Fruit fly (Drosophila melanogaster): ENCODE results near the gene PsGEF.

PsGEF gene

dm6 chrX:2359845-2360244, 27.6 kb downstream of the PsGEF start (continued):
- TF ChIP-seq CG15336 (GFP tag; IDR thresholded peaks at IDR 0.05) (peak; percentile 96), CG6808 (GFP tag; optimal IDR thresholded peaks at IDR 0.05) (peak; percentile 93), svp (GFP tag) (peak; percentile 92), Ets21C (GFP tag; optimal IDR thresholded peaks at IDR 0.05) (peak; percentile 76), Sox15 (GFP tag; optimal IDR thresholded peaks at IDR 0.05) (peak; percentile 87), Ets96B (tag; optimal IDR thresholded peaks at IDR 0.05) (peak; percentile 91), esn (GFP tag; optimal IDR thresholded peaks at IDR 0.05) (peak; percentile 89), Eip93F (GFP tag; optimal IDR thresholded peaks at IDR 0.05) (peak; percentile 21), topi (GFP tag; optimal IDR thresholded peaks at IDR 0.05) (peak; percentile 94), CG4318 (GFP tag; optimal IDR thresholded peaks at IDR 0.05) (peak; percentile 91), spab (GFP tag; optimal IDR thresholded peaks at IDR 0.05) (peak; percentile 90), CG3032 (tag; optimal IDR thresholded peaks at IDR 0.05) (peak; percentile 92), fd85E (GFP tag; optimal IDR thresholded peaks at IDR 0.05) (peak; percentile 84), CG10631 (GFP tag; optimal IDR thresholded peaks at IDR 0.05) (peak; percentile 93)

dm6 chrX:2358195-2358594, 29.3 kb downstream of the PsGEF start:
- TF ChIP-seq CG6163 (GFP tag; IDR thresholded peaks at IDR 0.05) (no peak), fd59A (GFP tag; optimal IDR thresholded peaks at IDR 0.05) (peak; percentile 61), CG15336 (GFP tag; IDR thresholded peaks at IDR 0.05) (peak; percentile 77), CG9139 (GFP tag; optimal IDR thresholded peaks at IDR 0.05) (no peak), CG34406 (GFP tag; optimal IDR thresholded peaks at IDR 0.05) (peak; percentile 58), Sox14 (GFP tag; optimal IDR thresholded peaks at IDR 0.05) (peak; percentile 66), Eip93F (GFP tag; optimal IDR thresholded peaks at IDR 0.05) (no peak), acj6 (GFP tag; optimal IDR thresholded peaks at IDR 0.05) (peak; percentile 72), CG16779 (tag; optimal IDR thresholded peaks at IDR 0.05) (peak; percentile 23), Hr38 (GFP tag; optimal IDR thresholded peaks at IDR 0.05) (no peak), dsx (GFP tag; optimal IDR thresholded peaks at IDR 0.05; ENCODE audit: poor library complexity, severe bottlenecking) (peak; percentile 65), Lpt (GFP tag; optimal IDR thresholded peaks at IDR 0.05) (peak; percentile 45), vri (GFP tag; optimal IDR thresholded peaks at IDR 0.05) (no peak), CG11762 (GFP tag; optimal IDR thresholded peaks at IDR 0.05; ENCODE audit: insufficient read depth) (no peak), CG6792 (GFP tag; optimal IDR thresholded peaks at IDR 0.05) (peak; percentile 73), fkh (GFP tag; optimal IDR thresholded peaks at IDR 0.05) (no peak), CG6808 (GFP tag; optimal IDR thresholded peaks at IDR 0.05) (no peak), achi (GFP tag; optimal IDR thresholded peaks at IDR 0.05) (peak; percentile 61), CG11902 (GFP tag; optimal IDR thresholded peaks at IDR 0.05) (no peak), CG8119 (GFP tag; IDR thresholded peaks at IDR 0.05) (peak; percentile 64), CG32006 (GFP tag; optimal IDR thresholded peaks at IDR 0.05) (peak; percentile 78), fd85E (GFP tag; optimal IDR thresholded peaks at IDR 0.05) (no peak), net (GFP tag; optimal IDR thresholded peaks at IDR 0.05) (peak; percentile 3), Eip75B (GFP tag; optimal IDR thresholded peaks at IDR 0.05) (peak; percentile 61), CG10669 (GFP tag; optimal IDR thresholded peaks at IDR 0.05) (no peak), CG6276 (GFP tag; optimal IDR thresholded peaks at IDR 0.05) (no peak), CG3032 (tag; optimal IDR thresholded peaks at IDR 0.05) (peak; percentile 57), dac (GFP tag; optimal IDR thresholded peaks at IDR 0.05) (peak; percentile 6), topi (GFP tag; optimal IDR thresholded peaks at IDR 0.05) (no peak), Smox (GFP tag; optimal IDR thresholded peaks at IDR 0.05) (no peak), CG11294 (GFP tag; IDR thresholded peaks at IDR 0.05) (0 out of 2 replicates have a peak, but pooled peaks have one; percentile 40), CG1621 (tag; optimal IDR thresholded peaks at IDR 0.05) (peak; percentile 41), CG6854 (GFP tag; optimal IDR thresholded peaks at IDR 0.05) (no peak), Hr39 (GFP tag; optimal IDR thresholded peaks at IDR 0.05) (peak; percentile 38), esn (GFP tag; optimal IDR thresholded peaks at IDR 0.05) (peak; percentile 16), lz (GFP tag; optimal IDR thresholded peaks at IDR 0.05) (peak; percentile 30), CG3919 (GFP tag; optimal IDR thresholded peaks at IDR 0.05) (no peak), CG31627 (GFP tag; optimal IDR thresholded peaks at IDR 0.05) (no peak), Met (GFP tag; optimal IDR thresholded peaks at IDR 0.05) (peak; percentile 19), salr (GFP tag; optimal IDR thresholded peaks at IDR 0.05) (peak; percentile 4 to 50), Ets21C (GFP tag; optimal IDR thresholded peaks at IDR 0.05) (no peak), CG7368 (GFP tag; optimal IDR thresholded peaks at IDR 0.05) (peak; percentile 12), Hr4 (GFP tag; optimal IDR thresholded peaks at IDR 0.05) (peak; percentile 70)
